Fruit fly (Drosophila melanogaster) whole organism, embryonic: ENCODE results near the gene CG10700.

ENCODE experiments used
- B-H2 ChIP-seq: fragments of 200-800 bp; sonication (Bioruptor generic); optimal IDR thresholded peaks from 2 replicates; lab custom pipeline; 2018; ENCODE audit warnings: missing biosample characterization, mild to moderate bottlenecking, missing genetic modification characterization
- CG10959 ChIP-seq: fragments of 200-800 bp; sonication (Bioruptor generic); IDR thresholded peaks from 2 replicates; pipeline ENCODE4 v1.3.6; 2022; ENCODE audit warnings: missing biosample characterization, missing genetic modification characterization
- CG11723 ChIP-seq: fragments of 200-800 bp; sonication (Bioruptor generic); optimal IDR thresholded peaks from 2 replicates; lab custom pipeline; 2017; ENCODE audit warnings: missing biosample characterization, mild to moderate bottlenecking, missing genetic modification characterization
- CG12744 ChIP-seq: fragments of 200-800 bp; sonication (Bioruptor generic); optimal IDR thresholded peaks from 2 replicates; lab custom pipeline; 2016; ENCODE audit warnings: missing biosample characterization, missing genetic modification characterization
- CG12769 ChIP-seq: fragments of 200-800 bp; sonication (Bioruptor generic); optimal IDR thresholded peaks from 2 replicates; lab custom pipeline; 2019; ENCODE audit warnings: missing biosample characterization, mild to moderate bottlenecking, missing genetic modification characterization, moderate library complexity
- CG14860 ChIP-seq: fragments of 200-800 bp; sonication (Bioruptor generic); IDR thresholded peaks from 3 replicates; pipeline ENCODE4 v1.3.6; 2022; ENCODE audit warnings: missing biosample characterization, missing genetic modification characterization; ENCODE audit not compliant: partially characterized antibody
- CG17361 ChIP-seq: fragments of 200-800 bp; sonication (Bioruptor generic); IDR thresholded peaks from 3 replicates; pipeline ENCODE4 v1.3.6; 2022; ENCODE audit warnings: missing biosample characterization, missing genetic modification characterization
- CG2116 ChIP-seq: fragments of 200-800 bp; sonication (Bioruptor generic); optimal IDR thresholded peaks from 3 replicates; lab custom pipeline; 2018; ENCODE audit warnings: missing biosample characterization, mild to moderate bottlenecking, missing genetic modification characterization
- CG31224 ChIP-seq: fragments of 200-800 bp; sonication (Bioruptor generic); IDR thresholded peaks from 2 replicates; pipeline ENCODE4 v1.3.6; 2022; ENCODE audit warnings: missing biosample characterization, missing genetic modification characterization
- CG3407 ChIP-seq: fragments of 200-800 bp; sonication (Bioruptor generic); optimal IDR thresholded peaks from 2 replicates; lab custom pipeline; 2018; ENCODE audit warnings: missing biosample characterization, mild to moderate bottlenecking, missing genetic modification characterization
- CG34422 ChIP-seq: fragments of 200-800 bp; sonication (Bioruptor generic); IDR thresholded peaks from 3 replicates; pipeline ENCODE4 v1.3.6; 2022; ENCODE audit warnings: missing biosample characterization, missing genetic modification characterization
- CG42726 ChIP-seq: fragments of 200-800 bp; sonication (Bioruptor generic); IDR thresholded peaks from 2 replicates; pipeline ENCODE4 v1.3.6; 2022; ENCODE audit warnings: missing biosample characterization, missing genetic modification characterization; ENCODE audit not compliant: partially characterized antibody
- CG6254 ChIP-seq: fragments of 200-800 bp; sonication (Bioruptor generic); optimal IDR thresholded peaks from 3 replicates; lab custom pipeline; 2017; ENCODE audit warnings: mild to moderate bottlenecking, missing biosample characterization, missing genetic modification reagents, missing genetic modification characterization
- CG6689 ChIP-seq: fragments of 200-800 bp; sonication (Bioruptor generic); IDR thresholded peaks from 2 replicates; pipeline ENCODE4 v1.3.6; 2022; ENCODE audit warnings: missing biosample characterization, missing genetic modification characterization
- CG7357 ChIP-seq: fragments of 200-800 bp; sonication (Bioruptor generic); IDR thresholded peaks from 3 replicates; pipeline ENCODE4 v1.3.6; 2022; ENCODE audit warnings: missing biosample characterization, missing genetic modification characterization
- CG8924 ChIP-seq: fragments of 200-800 bp; optimal IDR thresholded peaks from 3 replicates; lab custom pipeline; 2019; ENCODE audit warnings: missing biosample characterization, mild to moderate bottlenecking, missing genetic modification characterization, moderate library complexity
- CG9797 ChIP-seq: fragments of 200-800 bp; sonication (Bioruptor generic); optimal IDR thresholded peaks from 3 replicates; lab custom pipeline; 2018; ENCODE audit warnings: missing biosample characterization, mild to moderate bottlenecking, missing genetic modification characterization
- Drgx ChIP-seq: fragments of 200-800 bp; sonication (Bioruptor generic); IDR thresholded peaks from 2 replicates; pipeline ENCODE4 v1.3.6; 2022; ENCODE audit warnings: missing biosample characterization, missing genetic modification characterization
- E2f2 ChIP-seq: fragments of 200-800 bp; sonication (Bioruptor generic); IDR thresholded peaks from 2 replicates; pipeline ENCODE4 v1.3.6; 2022; ENCODE audit warnings: missing biosample characterization, missing genetic modification characterization
- Fer3 ChIP-seq: fragments of 200-800 bp; sonication (Bioruptor generic); optimal IDR thresholded peaks from 2 replicates; lab custom pipeline; 2018; ENCODE audit warnings: missing biosample characterization, mild to moderate bottlenecking, missing genetic modification characterization, moderate library complexity
- H15 ChIP-seq: fragments of 200-800 bp; sonication (Bioruptor generic); IDR thresholded peaks from 3 replicates; pipeline ENCODE4 v1.3.6; 2022; ENCODE audit warnings: missing biosample characterization, missing genetic modification characterization
- HLHmδ ChIP-seq: fragments of 200-800 bp; sonication (Bioruptor generic); optimal IDR thresholded peaks from 2 replicates; lab custom pipeline; 2018; ENCODE audit warnings: missing biosample characterization, mild to moderate bottlenecking, missing genetic modification characterization, moderate library complexity
- Med ChIP-seq: fragments of 200-800 bp; sonication (Bioruptor generic); peaks from one replicate; lab custom pipeline; 2016; ENCODE audit warnings: missing biosample characterization, missing genetic modification characterization, mild to moderate bottlenecking, inconsistent platforms, moderate library complexity
- Nf-YA ChIP-seq: fragments of 200-800 bp; sonication (Bioruptor generic); IDR thresholded peaks from 2 replicates; pipeline ENCODE4 v1.3.6; 2022; ENCODE audit warnings: missing biosample characterization, missing genetic modification characterization
- Pdp1 ChIP-seq, 2 experiments: fragments of 200-800 bp; sonication (Bioruptor generic); optimal IDR thresholded peaks; 3 replicates each; lab custom pipeline; 2016; ENCODE audit warnings: missing biosample characterization in 2 of 2, missing genetic modification characterization in 2 of 2, mild to moderate bottlenecking in 1 of 2, moderate library complexity in 1 of 2
- Ptx1 ChIP-seq: fragments of 200-800 bp; sonication (Bioruptor generic); IDR thresholded peaks from 2 replicates; pipeline ENCODE4 v1.3.6; 2022; ENCODE audit warnings: missing biosample characterization, missing genetic modification characterization
- Sry-β ChIP-seq: fragments of 200-800 bp; sonication (Bioruptor generic); optimal IDR thresholded peaks from 2 replicates; lab custom pipeline; 2018; ENCODE audit warnings: missing biosample characterization, mild to moderate bottlenecking, missing genetic modification characterization, moderate library complexity
- Ssrp ChIP-seq: fragments of 200-800 bp; sonication (Bioruptor generic); optimal IDR thresholded peaks from 2 replicates; lab custom pipeline; 2018; ENCODE audit warnings: missing biosample characterization, mild to moderate bottlenecking, missing genetic modification characterization, moderate library complexity
- YL-1 ChIP-seq: fragments of 200-800 bp; sonication (Bioruptor generic); optimal IDR thresholded peaks from 3 replicates; lab custom pipeline; 2017; ENCODE audit warnings: missing biosample characterization, mild to moderate bottlenecking, missing genetic modification characterization
- amos ChIP-seq: fragments of 200-800 bp; sonication (Bioruptor generic); IDR thresholded peaks from 2 replicates; pipeline ENCODE4 v1.3.6; 2022; ENCODE audit warnings: missing biosample characterization, missing genetic modification characterization; ENCODE audit not compliant: partially characterized antibody
- ash1 ChIP-seq: fragments of 200-800 bp; sonication (Bioruptor generic); optimal IDR thresholded peaks from 2 replicates; lab custom pipeline; 2018; ENCODE audit warnings: missing biosample characterization, mild to moderate bottlenecking, missing genetic modification characterization
- br ChIP-seq: fragments of >200 bp; optimal IDR thresholded peaks from 2 replicates; lab custom pipeline; 2017
- chm ChIP-seq: fragments of 200-800 bp; sonication (Bioruptor generic); IDR thresholded peaks from 2 replicates; pipeline ENCODE4 v1.3.6; 2022; ENCODE audit warnings: missing biosample characterization, missing genetic modification characterization
- ci ChIP-seq: fragments of 200-800 bp; sonication (Bioruptor generic); IDR thresholded peaks from 3 replicates; pipeline ENCODE4 v1.3.6; 2022; ENCODE audit warnings: missing biosample characterization, missing genetic modification characterization
- eve ChIP-seq, 2 experiments: fragments of >200 bp; optimal IDR thresholded peaks; 2 replicates each; lab custom pipeline; 2017; ENCODE audit warnings: missing biosample characterization in 2 of 2, missing genetic modification characterization in 2 of 2
- her ChIP-seq: fragments of 200-800 bp; sonication (Bioruptor generic); optimal IDR thresholded peaks from 2 replicates; lab custom pipeline; 2016; ENCODE audit warnings: missing biosample characterization, missing genetic modification characterization
- ken ChIP-seq: fragments of 200-800 bp; sonication (Bioruptor generic); IDR thresholded peaks from 3 replicates; pipeline ENCODE4 v1.3.6; 2022; ENCODE audit warnings: missing biosample characterization, missing genetic modification characterization
- nerfin-1 ChIP-seq: fragments of 200-800 bp; sonication (Bioruptor generic); optimal IDR thresholded peaks from 3 replicates; lab custom pipeline; 2019; ENCODE audit warnings: missing biosample characterization, mild to moderate bottlenecking, missing genetic modification characterization, moderate library complexity
- phol ChIP-seq: fragments of 200-800 bp; sonication (Bioruptor generic); optimal IDR thresholded peaks from 3 replicates; lab custom pipeline; 2018; ENCODE audit warnings: missing biosample characterization, mild to moderate bottlenecking, missing genetic modification characterization, moderate library complexity
- schlank ChIP-seq: fragments of 200-800 bp; sonication (Bioruptor generic); optimal IDR thresholded peaks from 2 replicates; lab custom pipeline; 2018; ENCODE audit warnings: missing biosample characterization, mild to moderate bottlenecking, missing genetic modification characterization
- shn ChIP-seq: fragments of 200-800 bp; sonication (Bioruptor generic); optimal IDR thresholded peaks from 3 replicates; lab custom pipeline; 2016; ENCODE audit warnings: missing biosample characterization, missing genetic modification characterization
- slbo ChIP-seq: fragments of 200-800 bp; sonication (Bioruptor generic); IDR thresholded peaks from 2 replicates; pipeline ENCODE4 v1.3.6; 2022; ENCODE audit warnings: missing biosample characterization, missing genetic modification characterization
- sna ChIP-seq: fragments of 200-800 bp; sonication (Bioruptor generic); IDR thresholded peaks from 2 replicates; pipeline ENCODE4 v1.3.6; 2022; ENCODE audit warnings: missing biosample characterization, missing genetic modification characterization; ENCODE audit not compliant: partially characterized antibody
- ssp ChIP-seq: fragments of 200-800 bp; sonication (Bioruptor generic); IDR thresholded peaks from 2 replicates; pipeline ENCODE4 v1.3.6; 2022; ENCODE audit warnings: missing biosample characterization, missing genetic modification characterization
- tap ChIP-seq: fragments of 200-800 bp; optimal IDR thresholded peaks from 3 replicates; lab custom pipeline; 2019; ENCODE audit warnings: missing biosample characterization, mild to moderate bottlenecking, missing genetic modification characterization, moderate library complexity
- toy ChIP-seq: fragments of 200-800 bp; sonication (Bioruptor generic); IDR thresholded peaks from 2 replicates; pipeline ENCODE4 v1.3.6; 2022; ENCODE audit warnings: missing biosample characterization, missing genetic modification characterization
- twi ChIP-seq: fragments of 200-800 bp; optimal IDR thresholded peaks from 2 replicates; lab custom pipeline; 2019; ENCODE audit warnings: missing biosample characterization, mild to moderate bottlenecking, missing genetic modification characterization, moderate library complexity
- tx ChIP-seq: fragments of 200-800 bp; sonication (Bioruptor generic); optimal IDR thresholded peaks from 2 replicates; lab custom pipeline; 2016; ENCODE audit warnings: missing biosample characterization, missing genetic modification characterization

The CG10700 gene

dm6 chr2L:19041590-19041989 lies 37.2 kb downstream of the CG10700 start, which contains the start of gene Catsup (continued):
- peak; percentile 82 for TF ChIP-seq CG7357 (GFP tag; lab: Robert Waterston, UW)
- TF ChIP-seq H15 (GFP tag; lab: Robert Waterston, UW): no peak
- TF ChIP-seq YL-1 (GFP tag; lab: Kevin White, UChicago): peak; percentile 52
- TF ChIP-seq, all 482 proteins: peak for 55

DNA sequence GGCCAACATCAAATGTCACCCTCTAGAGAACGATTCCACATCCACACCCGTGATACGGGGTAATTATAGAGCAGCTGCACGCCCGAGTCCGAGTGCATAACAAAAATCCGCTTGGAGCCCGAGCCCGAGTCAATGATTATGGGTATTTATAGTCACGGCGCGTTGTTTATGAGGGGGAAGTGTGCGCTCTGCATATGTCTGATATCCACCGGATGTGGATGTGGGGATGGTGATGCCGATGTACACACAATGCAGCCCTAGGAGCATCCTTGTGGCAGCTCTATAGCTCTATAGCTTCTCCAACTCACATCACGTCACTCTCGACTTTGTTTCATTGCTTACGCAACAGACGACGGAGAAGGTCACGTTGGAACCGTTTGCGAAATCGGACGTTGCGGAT lies 41.4 kb downstream of the CG10700 start:
- TF ChIP-seq CG9797 (GFP tag; lab: Kevin White, UChicago) (no peak), CG14860 (GFP tag; lab: Robert Waterston, UW) (0 out of 3 replicates have a peak, but pooled peaks have one; percentile 29), ash1 (GFP tag; lab: Kevin White, UChicago) (no peak), chm (GFP tag; lab: Robert Waterston, UW) (no peak), Pdp1 (GFP tag; optimal IDR thresholded peaks at IDR 0.05; lab: Kevin White, UChicago) (peak in 1 of 2 experiments; percentile 59), HLHmδ (GFP tag; lab: Kevin White, UChicago) (peak; percentile 67), Med (GFP tag; lab: Kevin White, UChicago) (peak; percentile 59), CG12744 (GFP tag; lab: Kevin White, UChicago) (no peak), ssp (GFP tag; lab: Robert Waterston, UW) (peak; percentile 13; the same call in 1 of the 2 replicates), br (no peak), Drgx (0 out of 2 replicates have a peak, but pooled peaks have one; percentile 9), E2f2 (GFP tag; lab: Robert Waterston, UW) (0 out of 2 replicates have a peak, but pooled peaks have one; percentile 7)
- TF ChIP-seq, all 482 proteins: peak for 7

DNA sequence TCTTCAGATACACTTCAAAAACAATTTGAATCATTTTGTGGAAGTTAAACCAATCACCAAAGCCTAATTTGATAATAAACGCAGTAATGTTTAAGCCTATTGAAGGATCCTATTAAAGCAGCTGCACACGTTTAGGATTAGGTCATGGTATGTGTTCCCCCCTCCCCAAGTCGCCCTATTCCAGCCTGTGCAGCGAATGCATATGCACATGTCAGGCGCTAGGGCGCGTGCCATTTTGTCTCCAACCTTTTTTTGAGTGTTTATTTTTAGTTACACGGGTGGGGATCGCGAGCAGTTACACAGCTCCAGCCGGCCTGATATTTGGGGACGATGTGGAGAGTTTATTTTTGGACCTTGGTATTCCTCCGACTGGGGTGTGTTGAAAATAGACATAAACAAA lies 41.8 kb downstream of the CG10700 start:
- no peak for TF ChIP-seq ken (GFP tag; lab: Robert Waterston, UW)
- TF ChIP-seq CG3407 (GFP tag; lab: Kevin White, UChicago): no peak
- no peak for TF ChIP-seq CG6689 (GFP tag; lab: Robert Waterston, UW)
- no peak for TF ChIP-seq CG10959 (GFP tag; lab: Robert Waterston, UW)
- TF ChIP-seq CG34422: no peak
- TF ChIP-seq Fer3 (tag; lab: Kevin White, UChicago): no peak
- TF ChIP-seq Nf-YA (GFP tag; lab: Robert Waterston, UW): no peak
- no peak for TF ChIP-seq B-H2 (GFP tag; lab: Kevin White, UChicago)
- no peak for TF ChIP-seq amos (GFP tag; lab: Robert Waterston, UW)
- no peak for TF ChIP-seq ci
- no peak for TF ChIP-seq schlank (tag; lab: Kevin White, UChicago)
- peak; percentile 52 for TF ChIP-seq CG12769 (tag; lab: Kevin White, UChicago)
- TF ChIP-seq Ssrp: no peak
- TF ChIP-seq toy (GFP tag; lab: Robert Waterston, UW): no peak
- TF ChIP-seq tx (GFP tag; lab: Kevin White, UChicago): no peak
- TF ChIP-seq CG17361: 0 out of 3 replicates have a peak, but pooled peaks have one; percentile 18
- TF ChIP-seq CG2116 (GFP tag; lab: Kevin White, UChicago): no peak
- TF ChIP-seq slbo (GFP tag; lab: Robert Waterston, UW): no peak
- no peak for TF ChIP-seq shn (GFP tag; lab: Kevin White, UChicago)
- no peak for TF ChIP-seq CG31224 (GFP tag; lab: Robert Waterston, UW)
- peak; percentile 24 for TF ChIP-seq phol
- no peak for TF ChIP-seq nerfin-1 (tag; lab: Kevin White, UChicago)
- no peak for TF ChIP-seq eve (GFP tag; optimal IDR thresholded peaks at IDR 0.05; lab: Kevin White, UChicago)
- no peak for TF ChIP-seq sna (GFP tag; lab: Robert Waterston, UW)
- no peak for TF ChIP-seq tap
- no peak for TF ChIP-seq Sry-β (GFP tag; lab: Kevin White, UChicago)
- no peak for TF ChIP-seq CG6254
- TF ChIP-seq ssp (GFP tag; lab: Robert Waterston, UW): no peak
- TF ChIP-seq HLHmδ (GFP tag; lab: Kevin White, UChicago): peak; percentile 85
- TF ChIP-seq CG11723: no peak
- TF ChIP-seq CG8924 (tag; lab: Kevin White, UChicago): no peak
- TF ChIP-seq Ptx1 (GFP tag; lab: Robert Waterston, UW): no peak
- no peak for TF ChIP-seq CG42726 (GFP tag; lab: Robert Waterston, UW)
- TF ChIP-seq her (GFP tag; lab: Kevin White, UChicago): no peak
- peak; percentile 54 for TF ChIP-seq twi (tag; lab: Kevin White, UChicago)
